Worm (Caenorhabditis elegans): ENCODE data around the gene ZK1098.9.

Gene ZK1098.9

DNA sequence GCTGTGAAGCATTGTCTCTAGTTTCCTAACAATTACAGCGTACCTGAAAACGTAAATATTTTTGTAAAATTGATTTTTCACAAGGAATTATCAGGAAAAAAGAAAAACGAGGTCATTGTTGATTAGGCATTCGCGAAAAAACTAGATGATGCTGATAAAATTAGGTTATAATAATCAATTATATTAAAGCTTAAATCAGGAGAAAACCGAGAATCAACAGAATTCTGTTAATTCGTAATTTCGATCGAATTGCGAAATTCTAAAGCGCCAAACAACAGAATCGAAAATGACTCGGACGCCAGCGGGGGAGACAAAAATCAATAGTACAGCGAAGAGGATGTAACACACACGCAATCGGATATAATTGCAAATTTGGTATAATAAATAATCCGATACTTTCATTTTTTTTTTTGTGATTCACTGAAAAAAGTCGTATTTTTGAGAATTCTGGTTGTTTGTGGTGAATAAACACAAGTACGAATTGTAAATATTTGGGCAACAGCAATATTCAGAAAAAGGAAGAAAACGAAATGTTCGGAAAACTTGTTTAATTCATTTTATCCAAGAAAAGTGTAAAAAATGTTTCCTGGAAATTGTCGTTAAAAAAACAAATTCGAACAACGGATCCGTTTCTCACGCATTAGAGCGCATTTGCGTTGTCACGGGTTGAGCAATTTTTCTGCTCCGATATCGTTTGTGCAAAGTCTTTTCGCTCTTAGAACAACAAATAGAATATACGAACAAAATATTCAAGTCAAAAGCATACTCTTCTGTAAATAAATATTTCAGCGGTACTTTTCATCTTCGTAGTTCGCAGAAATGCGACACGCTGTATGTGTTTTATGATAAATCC lies 36.0 kb downstream of the ZK1098.9 start, which contains the start of gene ced-7:
TSS of gene ced-7 (minus strand) at position 51 of the 853 bp plus-strand sequence.
- TF ChIP-seq lir-3 (tag; optimal IDR thresholded peaks at IDR 0.05; ENCODE audit: poor library complexity) (no peak), nhr-20 (tag; optimal IDR thresholded peaks at IDR 0.05) (peak; percentile 9), sup-37 (GFP tag; optimal IDR thresholded peaks at IDR 0.05) (no peak), nhr-85 (tag) (peak; percentile 14), blmp-1 (tag; optimal IDR thresholded peaks at IDR 0.05) (peak; percentile 57), F16B12.6 (tag; optimal IDR thresholded peaks at IDR 0.05) (peak; percentile 8), fkh-4 (tag; optimal IDR thresholded peaks at IDR 0.05; ENCODE audit: borderline replicate concordance) (no peak), isw-1 (GFP tag; IDR thresholded peaks at IDR 0.05) (no peak), hlh-4 (tag; optimal IDR thresholded peaks at IDR 0.05) (no peak), lin-35 (GFP tag; optimal IDR thresholded peaks at IDR 0.05) (peak; percentile 15 to 37), efl-1 (optimal IDR thresholded peaks at IDR 0.05) (peak; percentile 30 to 39), efl-1 (GFP tag; optimal IDR thresholded peaks at IDR 0.05 in 1 of 2) (peak; percentile 49 to 92), tlp-1 (tag; optimal IDR thresholded peaks at IDR 0.05) (no peak), fkh-8 (tag; optimal IDR thresholded peaks at IDR 0.05) (peak; percentile 75), lin-14 (GFP tag; optimal IDR thresholded peaks at IDR 0.05) (peak; percentile 74), lsy-2 (tag; optimal IDR thresholded peaks at IDR 0.05) (peak; percentile 26 to 52), nhr-84 (tag; optimal IDR thresholded peaks at IDR 0.05) (no peak), jun-1 (tag; optimal IDR thresholded peaks at IDR 0.05) (no peak), ces-1 (GFP tag; optimal IDR thresholded peaks at IDR 0.05) (no peak), dpl-1 (GFP tag; optimal IDR thresholded peaks at IDR 0.05) (peak in 2 of 3 experiments; percentile 4 to 52), pqm-1 (tag; optimal IDR thresholded peaks at IDR 0.05) (no peak), unc-86 (tag; optimal IDR thresholded peaks at IDR 0.05) (peak; percentile 22), nhr-47 (tag; optimal IDR thresholded peaks at IDR 0.05) (peak; percentile 11), egl-13 (tag; optimal IDR thresholded peaks at IDR 0.05) (no peak), C34B4.2 (tag; optimal IDR thresholded peaks at IDR 0.05) (no peak), nhr-71 (tag; optimal IDR thresholded peaks at IDR 0.05) (peak; percentile 46), unc-98 (GFP tag; IDR thresholded peaks at IDR 0.05) (no peak), C16A3.4 (tag; optimal IDR thresholded peaks at IDR 0.05) (peak; percentile 42), mab-9 (GFP tag; IDR thresholded peaks at IDR 0.05) (no peak), ceh-8 (GFP tag; optimal IDR thresholded peaks at IDR 0.05) (no peak), snu-23 (GFP tag; optimal IDR thresholded peaks at IDR 0.05) (no peak), nhr-76 (tag; optimal IDR thresholded peaks at IDR 0.05) (no peak)

- TF ChIP-seq vab-15 (tag; optimal IDR thresholded peaks at IDR 0.05) (no peak), elt-2 (tag; optimal IDR thresholded peaks at IDR 0.05) (peak; percentile 6)
Observed at ce11 chrIII:9582240-9582639, 38.0 kb downstream of the ZK1098.9 start, which contains the start of gene C48B4.3. C48B4.3 (minus strand) TSS chrIII:9582388.

ce11 chrIII:9583224-9583623 lies 39.0 kb downstream of the ZK1098.9 start:
- TF ChIP-seq zag-1 (tag; optimal IDR thresholded peaks at IDR 0.05) (no peak), fkh-8 (tag; optimal IDR thresholded peaks at IDR 0.05) (no peak), aly-2 (tag; optimal IDR thresholded peaks at IDR 0.05) (no peak), mab-9 (GFP tag; IDR thresholded peaks at IDR 0.05) (no peak), nhr-20 (tag; optimal IDR thresholded peaks at IDR 0.05) (no peak), snu-23 (GFP tag; optimal IDR thresholded peaks at IDR 0.05) (no peak), grh-1 (GFP tag; IDR thresholded peaks at IDR 0.05) (no peak), zip-4 (GFP tag; optimal IDR thresholded peaks at IDR 0.05) (no peak), unc-30 (tag; optimal IDR thresholded peaks at IDR 0.05) (no peak), pqm-1 (tag; optimal IDR thresholded peaks at IDR 0.05) (no peak), tbx-2 (tag; optimal IDR thresholded peaks at IDR 0.05) (no peak)
